Worm (Caenorhabditis elegans): ENCODE results near the gene C49C3.10.

C49C3.10 gene

ce11 chrIV:17294489-17294888 is 44.3 kb downstream of the C49C3.10 start, which contains the start of gene T28F3.5 (continued):
- TF ChIP-seq egl-18 (GFP tag; IDR thresholded peaks at IDR 0.05): no peak

- TF ChIP-seq aptf-2 (GFP tag; conservative IDR thresholded peaks at IDR 0.05) (no peak), nfyb-1 (GFP tag; IDR thresholded peaks at IDR 0.05) (no peak), Y79H2A.3 (GFP tag; conservative IDR thresholded peaks at IDR 0.05) (no peak), ceh-100 (GFP tag; IDR thresholded peaks at IDR 0.05) (no peak), unc-62 (GFP tag; optimal IDR thresholded peaks at IDR 0.05) (no peak), Y53G8AR.9 (GFP tag; conservative IDR thresholded peaks at IDR 0.05) (no peak), B0336.3 (GFP tag; IDR thresholded peaks at IDR 0.05) (no peak), rpc-1 (optimal IDR thresholded peaks at IDR 0.05) (no peak), rpc-1 (tag; optimal IDR thresholded peaks at IDR 0.05) (no peak), ceh-58 (GFP tag; IDR thresholded peaks at IDR 0.05) (no peak), F49E8.2 (tag; optimal IDR thresholded peaks at IDR 0.05; ENCODE audit: insufficient read depth) (no peak), cebp-2 (GFP tag; IDR thresholded peaks at IDR 0.05) (no peak), egl-44 (GFP tag; IDR thresholded peaks at IDR 0.05) (no peak), lir-1 (GFP tag; conservative IDR thresholded peaks at IDR 0.05) (no peak), sdz-38 (tag; optimal IDR thresholded peaks at IDR 0.05) (no peak), efl-1 (GFP tag; optimal IDR thresholded peaks at IDR 0.05) (no peak), ztf-6 (GFP tag; IDR thresholded peaks at IDR 0.05) (no peak)
Observed at ce11 chrIV:17293679-17294078, 45.1 kb downstream of the C49C3.10 start.

- TF ChIP-seq nhr-80 (tag; optimal IDR thresholded peaks at IDR 0.05): peak; percentile 9
- TF ChIP-seq T26A5.8 (tag; optimal IDR thresholded peaks at IDR 0.05): no peak
- TF ChIP-seq nhr-179 (tag; optimal IDR thresholded peaks at IDR 0.05): no peak
- no peak for TF ChIP-seq egl-44 (GFP tag; IDR thresholded peaks at IDR 0.05)
- TF ChIP-seq chd-7 (tag; optimal IDR thresholded peaks at IDR 0.05): no peak
- TF ChIP-seq cebp-2 (GFP tag; IDR thresholded peaks at IDR 0.05): no peak
- TF ChIP-seq F37B4.10 (GFP tag; IDR thresholded peaks at IDR 0.05): no peak
- no peak for TF ChIP-seq bed-2 (GFP tag; IDR thresholded peaks at IDR 0.05)
Observed at ce11 chrIV:17293068-17293467, 45.7 kb downstream of the C49C3.10 start.

- TF ChIP-seq mxl-1 (tag; optimal IDR thresholded peaks at IDR 0.05) (no peak), nhr-80 (tag; optimal IDR thresholded peaks at IDR 0.05) (peak; percentile 45)
Observed at ce11 chrIV:17292350-17292749, 46.4 kb downstream of the C49C3.10 start.

ce11 chrIV:17291629-17292199 is 47.1 kb downstream of the C49C3.10 start, which contains the start of the genes T28F3.11 and slc-17.4:
Gene T28F3.11 (minus strand): TSS chrIV:17291679.
Gene slc-17.4 (minus strand): TSS chrIV:17291733.
- TF ChIP-seq zfh-2 (GFP tag; conservative IDR thresholded peaks at IDR 0.05) (no peak), T07F8.4 (tag; optimal IDR thresholded peaks at IDR 0.05) (no peak), nfya-1 (tag; optimal IDR thresholded peaks at IDR 0.05; ENCODE audit: borderline replicate concordance, insufficient read depth) (no peak), attf-5 (GFP tag; optimal IDR thresholded peaks at IDR 0.05) (no peak), athp-1 (tag; optimal IDR thresholded peaks at IDR 0.05) (no peak), bed-1 (GFP tag; IDR thresholded peaks at IDR 0.05) (no peak), lsl-1 (GFP tag; optimal IDR thresholded peaks at IDR 0.05) (no peak), zim-3 (tag; optimal IDR thresholded peaks at IDR 0.05) (no peak), sea-2 (GFP tag; IDR thresholded peaks at IDR 0.05) (no peak), nhr-120 (GFP tag; IDR thresholded peaks at IDR 0.05) (no peak), tlf-1 (GFP tag; optimal IDR thresholded peaks at IDR 0.05) (no peak), snpc-1.3 (tag; optimal IDR thresholded peaks at IDR 0.05; ENCODE audit: insufficient read depth) (no peak), attf-6 (GFP tag; IDR thresholded peaks at IDR 0.05) (no peak), Y95B8A.8 (GFP tag; IDR thresholded peaks at IDR 0.05) (no peak), pbrm-1 (GFP tag; IDR thresholded peaks at IDR 0.05) (no peak), lin-26 (GFP tag; IDR thresholded peaks at IDR 0.05) (no peak)
